Worm (Caenorhabditis elegans): ENCODE results near the gene K11D9.3.

Gene K11D9.3

ce11 chrIII:10844873-10845272 is 42.9 kb upstream of the K11D9.3 start, which contains the start of gene pde-12 (continued):
- TF ChIP-seq saeg-2 (GFP tag; IDR thresholded peaks at IDR 0.05) (0 out of 2 replicates have a peak, but pooled peaks have one; percentile 54), spr-3 (GFP tag; optimal IDR thresholded peaks at IDR 0.05) (peak; percentile 63), F37D6.2 (tag; optimal IDR thresholded peaks at IDR 0.05) (peak; percentile 68), ctbp-1 (GFP tag; IDR thresholded peaks at IDR 0.05) (peak; percentile 61), ceh-20 (GFP tag; IDR thresholded peaks at IDR 0.05) (peak; percentile 54), zag-1 (tag; optimal IDR thresholded peaks at IDR 0.05) (no peak), nhr-28 (tag; optimal IDR thresholded peaks at IDR 0.05) (peak; percentile 44), duxl-1 (tag; optimal IDR thresholded peaks at IDR 0.05; ENCODE audit: poor library complexity) (no peak), nhr-11 (tag; optimal IDR thresholded peaks at IDR 0.05) (peak; percentile 63), aly-2 (tag; optimal IDR thresholded peaks at IDR 0.05) (no peak), hlh-30 (tag; optimal IDR thresholded peaks at IDR 0.05; ENCODE audit: insufficient read depth) (peak; percentile 61), Y75B8A.6 (GFP tag; IDR thresholded peaks at IDR 0.05) (no peak), F49E8.2 (tag; optimal IDR thresholded peaks at IDR 0.05; ENCODE audit: borderline replicate concordance) (peak; percentile 54), zip-11 (GFP tag; IDR thresholded peaks at IDR 0.05) (no peak), nhr-102 (tag; optimal IDR thresholded peaks at IDR 0.05) (peak; percentile 86), ceh-32 (tag; optimal IDR thresholded peaks at IDR 0.05; ENCODE audit: poor library complexity) (peak; percentile 9), arid-1 (GFP tag; conservative IDR thresholded peaks at IDR 0.05) (0 out of 2 replicates have a peak, but pooled peaks have one; percentile 35), php-3 (GFP tag; IDR thresholded peaks at IDR 0.05) (no peak), mdt-29 (GFP tag; IDR thresholded peaks at IDR 0.05) (peak; percentile 50; the same call in 1 of the 2 replicates), dve-1 (tag; optimal IDR thresholded peaks at IDR 0.05; ENCODE audit: insufficient read depth) (peak; percentile 85), lin-15B (tag; optimal IDR thresholded peaks at IDR 0.05) (peak; percentile 40), mxl-2 (GFP tag; conservative IDR thresholded peaks at IDR 0.05) (no peak), mdl-1 (tag; optimal IDR thresholded peaks at IDR 0.05) (no peak), nhr-42 (GFP tag; IDR thresholded peaks at IDR 0.05) (peak; percentile 65; the same call in 1 of the 2 replicates)

DNA sequence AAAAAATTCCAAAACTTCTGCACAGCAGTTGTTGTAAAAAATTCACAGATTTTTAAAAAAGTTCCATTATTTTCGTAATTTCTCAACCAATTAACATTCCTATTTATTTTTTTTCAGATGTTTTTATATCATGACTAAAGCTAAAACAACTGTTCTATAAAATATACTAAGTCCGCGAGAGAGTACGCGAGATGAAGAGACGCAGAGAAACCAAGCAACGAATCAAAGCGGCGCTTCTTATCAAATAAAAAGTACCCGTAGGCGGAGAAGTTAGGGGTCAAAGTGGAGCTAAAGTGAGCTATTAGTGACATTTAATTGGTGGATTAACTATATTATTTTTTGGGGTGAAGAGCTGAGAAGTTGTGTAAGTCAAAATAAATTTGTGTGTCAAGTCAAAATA is 30.6 kb upstream of the K11D9.3 start, which contains the start of gene sbsp-1:
Gene sbsp-1 (plus strand): TSS at position 301 of the 400 bp plus-strand sequence.
- no peak for TF ChIP-seq Y75B8A.6 (GFP tag; IDR thresholded peaks at IDR 0.05)

DNA sequence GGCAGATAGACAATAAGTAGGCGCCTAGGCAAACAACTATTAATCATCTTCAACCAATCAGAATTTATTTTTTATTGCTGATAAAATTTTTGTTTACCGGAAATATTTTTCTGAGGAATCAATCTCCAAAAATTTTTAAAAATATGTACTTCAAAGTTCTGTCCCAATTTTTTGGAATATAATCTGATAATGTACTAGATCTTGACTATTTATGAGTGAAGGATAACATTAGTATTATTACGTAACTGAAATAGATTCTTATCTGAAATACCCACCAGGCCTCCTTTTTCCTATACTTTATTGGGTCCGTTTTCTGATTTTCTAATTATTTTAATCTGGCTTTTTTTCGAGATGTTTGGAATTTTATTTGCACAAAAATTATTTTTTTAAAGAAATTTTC is 29.5 kb upstream of the K11D9.3 start:
- TF ChIP-seq aha-1 (tag) = peak; percentile 58
- no peak for TF ChIP-seq nhr-76 (tag; optimal IDR thresholded peaks at IDR 0.05)

DNA sequence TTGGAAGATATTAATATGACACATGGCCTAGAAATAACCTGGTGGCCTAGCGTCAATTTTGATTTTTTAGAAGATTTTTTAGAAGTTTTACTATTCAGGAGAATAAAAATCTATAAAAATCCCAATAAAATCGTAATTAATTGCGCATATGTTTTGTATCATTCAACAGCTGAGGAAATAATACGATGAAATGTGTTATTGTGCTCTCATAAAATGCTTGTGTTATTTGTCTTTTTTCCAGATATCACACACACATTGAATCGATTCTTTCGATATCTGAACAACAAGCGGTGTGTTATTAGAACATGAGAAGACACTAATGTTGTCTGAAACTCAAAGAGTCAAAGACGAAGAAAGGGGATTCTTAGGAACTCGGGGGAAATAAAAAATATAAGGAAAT is 23.1 kb upstream of the K11D9.3 start:
- TF ChIP-seq zip-2 (tag; optimal IDR thresholded peaks at IDR 0.05) = no peak
- no peak for TF ChIP-seq ceh-28 (tag; optimal IDR thresholded peaks at IDR 0.05)

DNA sequence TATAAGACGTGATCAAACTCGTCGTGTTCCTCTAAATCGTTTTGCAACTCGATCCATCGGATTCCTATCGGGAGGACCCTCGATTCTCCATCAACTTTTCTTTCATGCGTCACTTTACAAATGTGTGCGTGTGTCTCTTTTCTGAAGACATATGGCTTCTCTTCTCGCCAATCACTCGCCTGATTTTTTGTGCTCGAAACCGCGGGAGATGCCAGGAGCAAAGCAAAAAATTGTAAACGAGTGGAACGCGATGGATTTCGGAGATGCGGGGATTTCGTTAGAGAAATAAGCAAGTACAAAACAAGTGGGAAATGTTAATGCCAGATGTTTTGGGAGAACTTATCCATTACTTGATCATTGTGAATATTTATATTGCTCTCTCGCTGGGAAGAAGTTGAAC is 22.2 kb upstream of the K11D9.3 start:
- TF ChIP-seq daf-16 (GFP tag; optimal IDR thresholded peaks at IDR 0.05) = peak in 1 of 2 experiments; percentile 21
- no peak for TF ChIP-seq daf-16 (tag; optimal IDR thresholded peaks at IDR 0.05)
- TF ChIP-seq daf-12 (tag; optimal IDR thresholded peaks at IDR 0.05) = no peak
- peak; percentile 21 for TF ChIP-seq nhr-11 (tag; optimal IDR thresholded peaks at IDR 0.05)
- TF ChIP-seq gei-8 (GFP tag; optimal IDR thresholded peaks at IDR 0.05) = no peak
- TF ChIP-seq unc-62 (GFP tag; optimal IDR thresholded peaks at IDR 0.05 in 1 of 2) = peak in 1 of 2 experiments; percentile 33
- no peak for TF ChIP-seq unc-62 (tag; optimal IDR thresholded peaks at IDR 0.05)
- TF ChIP-seq F26F4.8 (GFP tag; conservative IDR thresholded peaks at IDR 0.05) = no peak

All from whole organism, L4 larva.